Worm (Caenorhabditis elegans): ENCODE measurements around the gene ZK892.5.

The ZK892.5 gene

DNA sequence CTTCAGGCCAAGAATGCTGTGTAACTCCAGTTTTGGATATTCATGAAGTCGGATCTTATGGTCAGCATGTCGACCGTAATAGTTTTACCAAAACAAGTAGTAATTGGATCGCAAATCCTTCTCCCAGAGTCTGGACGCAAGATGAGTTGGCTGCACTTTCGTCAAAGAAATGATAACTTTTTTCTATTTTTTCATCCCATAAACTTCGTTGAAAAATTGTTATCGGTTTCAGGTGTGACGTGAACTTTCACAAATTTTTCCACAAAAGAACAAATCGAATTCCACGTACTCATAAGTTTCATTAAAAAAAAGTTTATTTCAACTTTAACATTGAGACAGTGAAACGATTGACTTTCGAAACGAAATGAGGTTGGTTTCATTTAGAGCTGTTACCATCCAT, at the start of gene ZK892.5:
Gene ZK892.5 (plus strand): TSS at position 301 of the 400 bp plus-strand sequence.
- TF ChIP-seq nhr-11 (tag; optimal IDR thresholded peaks at IDR 0.05): no peak
- TF ChIP-seq php-3 (GFP tag; IDR thresholded peaks at IDR 0.05): no peak
- TF ChIP-seq lin-15B (tag; optimal IDR thresholded peaks at IDR 0.05): no peak
- no peak for TF ChIP-seq pqm-1 (tag; optimal IDR thresholded peaks at IDR 0.05)
- TF ChIP-seq nhr-42 (GFP tag; IDR thresholded peaks at IDR 0.05): no peak
- TF ChIP-seq spr-3 (GFP tag; optimal IDR thresholded peaks at IDR 0.05): no peak
- TF ChIP-seq tra-1 (GFP tag; IDR thresholded peaks at IDR 0.05): no peak
- TF ChIP-seq duxl-1 (tag; optimal IDR thresholded peaks at IDR 0.05; ENCODE audit: poor library complexity): no peak
- TF ChIP-seq nhr-102 (tag; optimal IDR thresholded peaks at IDR 0.05): no peak
- no peak for TF ChIP-seq lir-3 (tag; optimal IDR thresholded peaks at IDR 0.05)
- no peak for TF ChIP-seq egl-27 (tag; optimal IDR thresholded peaks at IDR 0.05)
- TF ChIP-seq F10B5.3 (tag; optimal IDR thresholded peaks at IDR 0.05): no peak
- TF ChIP-seq nhr-6 (tag; optimal IDR thresholded peaks at IDR 0.05): no peak
- TF ChIP-seq egl-43 (GFP tag; IDR thresholded peaks at IDR 0.05): no peak
- TF ChIP-seq nhr-41 (GFP tag; IDR thresholded peaks at IDR 0.05): no peak

DNA sequence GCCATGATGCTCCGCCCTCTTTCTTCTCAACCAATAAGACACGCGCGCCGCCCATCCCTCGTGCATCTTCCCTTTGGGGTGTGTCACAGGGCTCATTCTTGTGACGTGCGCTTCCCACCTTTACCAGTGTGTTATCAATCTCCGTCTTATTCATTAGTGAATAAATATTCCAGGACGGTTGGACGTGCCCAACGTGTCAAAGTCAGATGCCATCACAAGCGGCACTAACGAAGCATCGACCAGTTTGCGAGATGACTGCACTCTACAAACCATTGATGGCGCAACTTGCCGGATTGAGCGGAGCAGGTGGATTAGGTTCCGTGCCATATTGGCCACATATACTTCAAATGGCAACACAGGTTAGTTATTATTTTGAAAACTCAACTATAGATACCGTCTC, 47.9 kb upstream of the ZK892.5 start:
- TF ChIP-seq F37D6.2 (tag; optimal IDR thresholded peaks at IDR 0.05) (no peak), sdz-12 (GFP tag; optimal IDR thresholded peaks at IDR 0.05) (no peak), hlh-30 (tag; optimal IDR thresholded peaks at IDR 0.05; ENCODE audit: insufficient read depth) (peak; percentile 7), egl-43 (GFP tag; IDR thresholded peaks at IDR 0.05) (peak; percentile 56; the same call in 1 of the 2 replicates), aha-1 (tag) (peak; percentile 78), unc-62 (GFP tag; optimal IDR thresholded peaks at IDR 0.05 in 1 of 2) (peak in 1 of 2 experiments; percentile 84), unc-62 (tag; optimal IDR thresholded peaks at IDR 0.05) (no peak)

DNA sequence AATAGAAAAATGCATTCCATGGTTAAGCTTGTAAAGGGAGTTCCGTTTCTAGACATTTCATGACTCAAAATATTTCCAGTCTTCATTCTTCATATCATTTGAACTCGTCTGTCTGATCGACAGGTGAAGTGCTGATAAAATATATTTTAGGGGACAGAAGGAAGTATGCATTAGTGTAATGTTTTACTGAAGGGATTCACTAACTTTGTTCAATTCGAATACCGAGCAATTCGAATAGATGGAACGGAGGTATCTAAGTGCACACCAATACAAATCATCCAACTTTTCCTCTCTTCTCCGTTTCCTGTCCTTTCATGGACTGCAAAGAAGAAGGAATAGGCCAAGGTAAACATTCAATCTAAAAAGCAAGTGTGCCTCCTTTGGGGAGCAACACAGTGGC, 44.2 kb upstream of the ZK892.5 start:
- TF ChIP-seq zip-11 (GFP tag; IDR thresholded peaks at IDR 0.05) (no peak), nhr-111 (GFP tag; optimal IDR thresholded peaks at IDR 0.05) (no peak), nhr-77 (tag; optimal IDR thresholded peaks at IDR 0.05) (no peak), unc-62 (GFP tag; optimal IDR thresholded peaks at IDR 0.05 in 1 of 2) (peak in 1 of 2 experiments; percentile 93), unc-62 (tag; optimal IDR thresholded peaks at IDR 0.05) (no peak), nhr-10 (tag; optimal IDR thresholded peaks at IDR 0.05) (no peak), ceh-20 (GFP tag; IDR thresholded peaks at IDR 0.05) (no peak), F37D6.2 (tag; optimal IDR thresholded peaks at IDR 0.05) (no peak), F26F4.8 (GFP tag; conservative IDR thresholded peaks at IDR 0.05) (no peak), skn-1 (tag; optimal IDR thresholded peaks at IDR 0.05) (no peak), dmd-6 (GFP tag; IDR thresholded peaks at IDR 0.05) (peak; percentile 25; the same call in 1 of the 2 replicates), pqm-1 (tag; optimal IDR thresholded peaks at IDR 0.05) (peak; percentile 41)

- TF ChIP-seq sdz-12 (GFP tag; optimal IDR thresholded peaks at IDR 0.05) (no peak), T26A8.4 (GFP tag; IDR thresholded peaks at IDR 0.05) (no peak), nhr-48 (tag; optimal IDR thresholded peaks at IDR 0.05) (no peak), zfp-2 (tag; optimal IDR thresholded peaks at IDR 0.05) (no peak), rbr-2 (tag; optimal IDR thresholded peaks at IDR 0.05) (no peak), set-16 (GFP tag; IDR thresholded peaks at IDR 0.05) (no peak), nhr-76 (tag; optimal IDR thresholded peaks at IDR 0.05) (no peak), nhr-42 (GFP tag; IDR thresholded peaks at IDR 0.05) (no peak), fos-1 (tag; optimal IDR thresholded peaks at IDR 0.05) (no peak), ceh-28 (tag; optimal IDR thresholded peaks at IDR 0.05) (no peak), gei-8 (GFP tag; optimal IDR thresholded peaks at IDR 0.05) (no peak), mxl-3 (GFP tag; optimal IDR thresholded peaks at IDR 0.05) (no peak), spr-1 (tag; optimal IDR thresholded peaks at IDR 0.05) (no peak), mxl-2 (GFP tag; conservative IDR thresholded peaks at IDR 0.05) (no peak), ZK337.2 (GFP tag; IDR thresholded peaks at IDR 0.05) (no peak)
Observed at ce11 chrII:9965325-9965724, 42.7 kb upstream of the ZK892.5 start.

Measured in whole organism, L4 larva.